Worm (Caenorhabditis elegans): ENCODE results near the gene cyp-35D1.

Gene cyp-35D1

ce11 chrV:16029237-16029636, 39.8 kb upstream of the cyp-35D1 start:
- no peak for TF ChIP-seq sma-9 (GFP tag; optimal IDR thresholded peaks at IDR 0.05)
- no peak for TF ChIP-seq sma-9 (tag; optimal IDR thresholded peaks at IDR 0.05)

ce11 chrV:16031571-16031970, 37.5 kb upstream of the cyp-35D1 start, which contains the start of gene T10C6.7:
Gene T10C6.7, minus strand, starts transcription at chrV:16031713.
- no peak for TF ChIP-seq blmp-1 (tag; optimal IDR thresholded peaks at IDR 0.05; ENCODE audit: insufficient read depth)
- no peak for TF ChIP-seq nhr-237 (tag; optimal IDR thresholded peaks at IDR 0.05)
- TF ChIP-seq ZK546.5 (tag; optimal IDR thresholded peaks at IDR 0.05): no peak
- no peak for TF ChIP-seq nhr-129 (tag; optimal IDR thresholded peaks at IDR 0.05)
- no peak for TF ChIP-seq R02D3.7 (tag; optimal IDR thresholded peaks at IDR 0.05)
- no peak for TF ChIP-seq sma-9 (GFP tag; optimal IDR thresholded peaks at IDR 0.05)
- no peak for TF ChIP-seq sma-9 (tag; optimal IDR thresholded peaks at IDR 0.05)
- no peak for TF ChIP-seq ztf-1 (GFP tag; conservative IDR thresholded peaks at IDR 0.05)
- TF ChIP-seq sma-3 (GFP tag; optimal IDR thresholded peaks at IDR 0.05): no peak
- no peak for TF ChIP-seq ztf-11 (tag; optimal IDR thresholded peaks at IDR 0.05)
- no peak for TF ChIP-seq C34F6.9 (tag; optimal IDR thresholded peaks at IDR 0.05)
- no peak for TF ChIP-seq alr-1 (tag; optimal IDR thresholded peaks at IDR 0.05)
- no peak for TF ChIP-seq mab-5 (tag; optimal IDR thresholded peaks at IDR 0.05)
- no peak for TF ChIP-seq lin-39 (tag; optimal IDR thresholded peaks at IDR 0.05)
- TF ChIP-seq Y55F3AM.14 (GFP tag; optimal IDR thresholded peaks at IDR 0.05): no peak
- TF ChIP-seq dmd-4 (tag; optimal IDR thresholded peaks at IDR 0.05): no peak
- no peak for TF ChIP-seq ztf-4 (tag; optimal IDR thresholded peaks at IDR 0.05)
- no peak for TF ChIP-seq unc-39 (tag; optimal IDR thresholded peaks at IDR 0.05)
- TF ChIP-seq elt-1 (tag; optimal IDR thresholded peaks at IDR 0.05): no peak

ce11 chrV:16032761-16033160, 36.3 kb upstream of the cyp-35D1 start, which contains the start of gene T10C6.16:
Gene T10C6.16, minus strand, starts transcription at chrV:16033005.
- no peak for TF ChIP-seq nhr-21 (tag; optimal IDR thresholded peaks at IDR 0.05)
- TF ChIP-seq F13H6.1 (tag; optimal IDR thresholded peaks at IDR 0.05): no peak

ce11 chrV:16033491-16033890, 35.5 kb upstream of the cyp-35D1 start:
- TF ChIP-seq nhr-21 (tag; optimal IDR thresholded peaks at IDR 0.05) (no peak), nhr-12 (tag; optimal IDR thresholded peaks at IDR 0.05) (no peak), unc-39 (tag; optimal IDR thresholded peaks at IDR 0.05) (no peak), egl-27 (tag; optimal IDR thresholded peaks at IDR 0.05) (no peak), snpc-4 (tag; optimal IDR thresholded peaks at IDR 0.05) (no peak), gmeb-1 (tag; optimal IDR thresholded peaks at IDR 0.05) (no peak), skn-1 (tag; optimal IDR thresholded peaks at IDR 0.05) (no peak), crh-2 (tag; optimal IDR thresholded peaks at IDR 0.05) (no peak), zag-1 (tag; optimal IDR thresholded peaks at IDR 0.05) (no peak), nhr-23 (tag; optimal IDR thresholded peaks at IDR 0.05) (no peak), alr-1 (tag; optimal IDR thresholded peaks at IDR 0.05) (no peak), fos-1 (tag; optimal IDR thresholded peaks at IDR 0.05) (no peak), aly-2 (tag; optimal IDR thresholded peaks at IDR 0.05) (no peak), Y55F3AM.14 (GFP tag; optimal IDR thresholded peaks at IDR 0.05) (no peak), nhr-6 (tag; optimal IDR thresholded peaks at IDR 0.05) (no peak), ZK546.5 (tag; optimal IDR thresholded peaks at IDR 0.05) (no peak), blmp-1 (tag; optimal IDR thresholded peaks at IDR 0.05; ENCODE audit: insufficient read depth) (no peak), R02D3.7 (tag; optimal IDR thresholded peaks at IDR 0.05) (no peak), sma-3 (GFP tag; optimal IDR thresholded peaks at IDR 0.05) (no peak)

ce11 chrV:16036166-16036565, 32.9 kb upstream of the cyp-35D1 start, which contains the start of gene T10C6.10:
Gene T10C6.10, plus strand, starts transcription at chrV:16036413.
- TF ChIP-seq mab-5 (tag; optimal IDR thresholded peaks at IDR 0.05) (no peak), elt-3 (tag; optimal IDR thresholded peaks at IDR 0.05) (no peak), lin-13 (GFP tag; optimal IDR thresholded peaks at IDR 0.05) (no peak), R02D3.7 (tag; optimal IDR thresholded peaks at IDR 0.05) (no peak), ZK546.5 (tag; optimal IDR thresholded peaks at IDR 0.05) (no peak), dmd-4 (tag; optimal IDR thresholded peaks at IDR 0.05) (no peak), nhr-12 (tag; optimal IDR thresholded peaks at IDR 0.05) (no peak), skn-1 (tag; optimal IDR thresholded peaks at IDR 0.05) (no peak), elt-1 (tag; optimal IDR thresholded peaks at IDR 0.05) (no peak), F13H6.1 (tag; optimal IDR thresholded peaks at IDR 0.05) (no peak), unc-39 (tag; optimal IDR thresholded peaks at IDR 0.05) (no peak), zag-1 (tag; optimal IDR thresholded peaks at IDR 0.05) (no peak), lin-11 (tag; optimal IDR thresholded peaks at IDR 0.05) (no peak), lin-39 (tag; optimal IDR thresholded peaks at IDR 0.05) (no peak), nhr-237 (tag; optimal IDR thresholded peaks at IDR 0.05) (no peak), ceh-82 (tag; optimal IDR thresholded peaks at IDR 0.05) (no peak), sem-4 (tag; optimal IDR thresholded peaks at IDR 0.05) (no peak), nhr-23 (tag; optimal IDR thresholded peaks at IDR 0.05) (no peak), fos-1 (tag; optimal IDR thresholded peaks at IDR 0.05) (no peak), crh-2 (tag; optimal IDR thresholded peaks at IDR 0.05) (no peak)
